Fruit fly (Drosophila melanogaster) Kc167 (cell line): ENCODE measurements around the gene cas.

Experiments used
- h ChIP-seq: fragments of >200 bp; optimal IDR thresholded peaks from 3 replicates; lab custom pipeline; 2018; ENCODE audit warnings: missing external identifiers
- insv ChIP-seq: fragments of >200 bp; optimal IDR thresholded peaks from 3 replicates; lab custom pipeline; 2018; ENCODE audit warnings: missing external identifiers
- ttk ChIP-seq: sonication (Bioruptor generic); optimal IDR thresholded peaks from 2 replicates; lab custom pipeline; 2017; ENCODE audit warnings: missing external identifiers

DNA sequence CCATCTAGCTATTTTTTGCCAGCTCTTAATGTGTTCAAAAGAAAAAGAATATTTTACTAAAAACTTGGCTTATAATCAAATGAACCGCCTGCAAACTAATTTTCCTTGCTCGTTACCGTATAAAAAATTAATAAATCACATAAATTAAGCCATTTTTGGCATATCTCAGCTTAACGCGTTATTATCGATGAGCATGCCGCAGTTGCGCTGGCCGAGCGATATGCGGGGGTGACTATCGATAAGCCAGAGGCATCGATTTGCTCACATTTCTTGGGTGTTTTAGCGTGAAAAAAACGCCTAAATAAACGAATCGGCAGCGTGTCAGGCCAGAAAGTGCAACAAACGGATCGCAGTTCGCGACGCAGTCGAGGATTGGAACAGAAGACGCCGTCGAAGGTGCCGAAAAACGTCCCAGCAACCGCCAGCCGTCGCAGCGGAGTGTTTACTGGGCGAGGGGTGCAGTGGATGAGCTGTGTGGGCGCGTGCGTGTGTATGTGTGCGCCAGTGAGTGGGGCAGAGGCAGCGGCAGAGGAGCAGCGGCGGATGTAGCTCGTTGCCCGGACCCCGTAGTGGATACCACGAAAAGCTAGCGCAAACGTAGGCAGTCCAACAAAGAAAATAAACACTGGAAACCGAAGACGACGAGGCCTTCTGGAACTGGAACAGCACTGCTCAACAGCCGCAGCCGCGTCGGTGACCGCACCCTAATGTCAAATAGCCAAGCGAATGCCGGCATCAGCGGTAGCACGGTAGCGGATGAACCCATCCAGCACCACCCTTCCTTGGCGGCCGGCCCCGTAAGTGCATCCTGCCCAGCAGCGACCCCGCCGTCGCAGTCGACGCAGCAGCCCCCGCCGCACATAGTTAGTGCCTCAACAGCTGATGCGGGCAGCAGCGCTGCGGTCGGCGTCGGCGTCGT lies 25.9 kb upstream of the cas start, which contains the start of the genes Sym and Madm:
- TF ChIP-seq insv (lab: Kevin White, UChicago) (no peak), ttk (no peak), h (lab: Kevin White, UChicago) (no peak)
